Worm (Caenorhabditis elegans): ENCODE measurements around the gene gst-35.
"Not testable (repeated sequence)": the region's sequence is repeated elsewhere in the genome, so short reads cannot be mapped to it uniquely, and the experiment has no call there.

DNA sequence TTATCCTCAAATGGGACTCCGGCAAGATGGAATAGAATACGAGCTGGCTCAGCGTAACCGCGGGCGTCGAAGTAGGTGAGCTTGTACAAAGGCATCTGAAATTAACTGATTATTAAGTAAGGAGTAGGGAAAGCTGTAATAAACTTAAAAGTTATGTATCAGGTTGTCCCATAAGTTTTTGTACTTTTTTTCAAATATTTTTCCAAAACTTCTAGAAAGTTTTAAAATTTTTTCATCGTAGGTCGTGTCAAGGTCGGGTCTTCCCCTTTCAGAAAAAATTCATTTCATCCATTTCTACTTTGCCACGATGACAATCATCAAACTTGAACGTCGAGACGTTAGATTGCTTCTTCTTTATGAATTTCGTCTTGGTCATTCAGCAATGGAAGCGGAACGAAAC is 13.4 kb downstream of the gst-35 start, which contains the start of gene gst-39:
- not testable (repeated sequence) for TF ChIP-seq C06A6.2 (GFP tag; conservative IDR thresholded peaks at IDR 0.05); cebp-1 (GFP tag; IDR thresholded peaks at IDR 0.05); cebp-1 (tag; optimal IDR thresholded peaks at IDR 0.05)

Measured in whole organism, young adult.